Worm (Caenorhabditis elegans): ENCODE measurements around the gene nas-37.

nas-37 gene

ce11 chrX:9993100-9993499 lies 44.2 kb upstream of the nas-37 start (continued):
- TF ChIP-seq pax-3 (tag; optimal IDR thresholded peaks at IDR 0.05) = no peak
- no peak for TF ChIP-seq nhr-11 (tag; optimal IDR thresholded peaks at IDR 0.05)
- TF ChIP-seq elt-2 (tag; optimal IDR thresholded peaks at IDR 0.05) = peak; percentile 70
- TF ChIP-seq irx-1 (tag; optimal IDR thresholded peaks at IDR 0.05) = no peak
- TF ChIP-seq ceh-90 (tag; optimal IDR thresholded peaks at IDR 0.05) = no peak
- TF ChIP-seq nhr-28 (tag; optimal IDR thresholded peaks at IDR 0.05) = no peak
- TF ChIP-seq nhr-85 (tag) = no peak
- TF ChIP-seq snpc-4 (tag; optimal IDR thresholded peaks at IDR 0.05) = no peak
- no peak for TF ChIP-seq ceh-88 (GFP tag; IDR thresholded peaks at IDR 0.05)
- TF ChIP-seq ama-1 (optimal IDR thresholded peaks at IDR 0.05) = no peak
- TF ChIP-seq vab-15 (tag; optimal IDR thresholded peaks at IDR 0.05) = no peak
- TF ChIP-seq nhr-84 (tag; optimal IDR thresholded peaks at IDR 0.05) = no peak
- TF ChIP-seq dpl-1 (GFP tag; optimal IDR thresholded peaks at IDR 0.05) = no peak
- TF ChIP-seq lin-35 (GFP tag; optimal IDR thresholded peaks at IDR 0.05) = peak in 1 of 2 experiments; percentile 34
- TF ChIP-seq sox-4 (tag; optimal IDR thresholded peaks at IDR 0.05) = no peak
- peak; percentile 5 for TF ChIP-seq nhr-47 (tag; optimal IDR thresholded peaks at IDR 0.05)
- peak; percentile 34 for TF ChIP-seq nhr-20 (tag; optimal IDR thresholded peaks at IDR 0.05)

- TF ChIP-seq pag-3 (tag; optimal IDR thresholded peaks at IDR 0.05; ENCODE audit: borderline replicate concordance, insufficient read depth) (no peak), lin-14 (GFP tag; optimal IDR thresholded peaks at IDR 0.05) (peak; percentile 6)
These were observed 40.0 kb upstream of the nas-37 start for ce11 chrX:9988884-9989283.

- TF ChIP-seq aly-2 (tag; optimal IDR thresholded peaks at IDR 0.05) (no peak), C16A3.4 (tag; optimal IDR thresholded peaks at IDR 0.05) (no peak), unc-62 (GFP tag; optimal IDR thresholded peaks at IDR 0.05) (no peak), ets-5 (GFP tag; IDR thresholded peaks at IDR 0.05) (no peak), egl-13 (tag; optimal IDR thresholded peaks at IDR 0.05) (no peak), ztf-11 (tag; optimal IDR thresholded peaks at IDR 0.05) (no peak), mef-2 (tag; optimal IDR thresholded peaks at IDR 0.05) (no peak), lin-35 (GFP tag; optimal IDR thresholded peaks at IDR 0.05) (no peak), nhr-19 (GFP tag; conservative IDR thresholded peaks at IDR 0.05) (no peak), jun-1 (tag; optimal IDR thresholded peaks at IDR 0.05) (no peak)
These were observed 38.3 kb upstream of the nas-37 start for ce11 chrX:9987166-9987565.

- TF ChIP-seq elt-2 (tag; optimal IDR thresholded peaks at IDR 0.05) = peak; percentile 35
- TF ChIP-seq nhr-20 (tag; optimal IDR thresholded peaks at IDR 0.05) = no peak
These were observed 36.1 kb upstream of the nas-37 start, which contains the start of gene F19C6.5 for ce11 chrX:9984889-9985404. Gene F19C6.5, minus strand, starts transcription at chrX:9984939.

- TF ChIP-seq hpl-2 (GFP tag; optimal IDR thresholded peaks at IDR 0.05) (no peak), fkh-10 (GFP tag; optimal IDR thresholded peaks at IDR 0.05) (peak; percentile 64), lin-14 (GFP tag; optimal IDR thresholded peaks at IDR 0.05) (peak; percentile 8), grh-1 (GFP tag; IDR thresholded peaks at IDR 0.05) (no peak), F16B12.6 (tag; optimal IDR thresholded peaks at IDR 0.05) (no peak), zag-1 (tag; optimal IDR thresholded peaks at IDR 0.05) (no peak), snpc-4 (tag; optimal IDR thresholded peaks at IDR 0.05) (no peak)
These were observed 32.4 kb upstream of the nas-37 start for ce11 chrX:9981259-9981658.

ce11 chrX:9976206-9976605 lies 27.3 kb upstream of the nas-37 start, which contains the start of gene mgl-1:
Gene mgl-1, minus strand, starts transcription at chrX:9976306.
- TF ChIP-seq nhr-90 (tag; optimal IDR thresholded peaks at IDR 0.05; ENCODE audit: poor library complexity) (no peak), mdl-1 (tag; optimal IDR thresholded peaks at IDR 0.05) (no peak), lin-35 (GFP tag; optimal IDR thresholded peaks at IDR 0.05) (no peak), ces-1 (GFP tag; optimal IDR thresholded peaks at IDR 0.05) (no peak)
